Fruit fly (Drosophila melanogaster) whole organism, embryonic: ENCODE measurements around the gene TwdlC.
A peak's percentile ranks its signal among the peaks of the same experiment; 100 is the strongest.

Experiments
- B-H1 ChIP-seq: fragments of 200-800 bp; sonication (Bioruptor generic); IDR thresholded peaks from 3 replicates; pipeline ENCODE4 v1.3.6; 2022; ENCODE audit warnings: missing biosample characterization, missing genetic modification characterization
- Bgb ChIP-seq: fragments of 200-800 bp; sonication (Bioruptor generic); IDR thresholded peaks from 2 replicates; pipeline ENCODE4 v1.3.6; 2022; ENCODE audit warnings: missing biosample characterization, missing genetic modification characterization; ENCODE audit not compliant: partially characterized antibody
- Bteb2 ChIP-seq: fragments of 200-800 bp; sonication (Bioruptor generic); optimal IDR thresholded peaks from 2 replicates; lab custom pipeline; 2016; ENCODE audit warnings: missing biosample characterization, missing genetic modification characterization
- CG10321 ChIP-seq: fragments of 200-800 bp; sonication (Bioruptor generic); IDR thresholded peaks from 2 replicates; pipeline ENCODE4 v1.3.6; 2022; ENCODE audit warnings: missing biosample characterization, missing genetic modification characterization
- CG10462 ChIP-seq: fragments of 200-800 bp; sonication (Bioruptor generic); optimal IDR thresholded peaks from 2 replicates; lab custom pipeline; 2016; ENCODE audit warnings: missing biosample characterization, missing genetic modification characterization
- CG12391 ChIP-seq: fragments of 200-800 bp; sonication (Bioruptor generic); optimal IDR thresholded peaks from 3 replicates; lab custom pipeline; 2018; ENCODE audit warnings: missing biosample characterization, mild to moderate bottlenecking, missing genetic modification characterization, moderate library complexity
- CG13624 ChIP-seq: fragments of 200-800 bp; sonication (Bioruptor generic); optimal IDR thresholded peaks from 2 replicates; lab custom pipeline; 2016; ENCODE audit warnings: missing biosample characterization, missing genetic modification characterization
- CG14441 ChIP-seq: fragments of 200-800 bp; sonication (Bioruptor generic); IDR thresholded peaks from 2 replicates; pipeline ENCODE4 v1.3.6; 2022; ENCODE audit warnings: missing biosample characterization, missing genetic modification characterization
- CG14667 ChIP-seq: fragments of 200-800 bp; sonication (Bioruptor generic); IDR thresholded peaks from 2 replicates; pipeline ENCODE4 v1.3.6; 2022; ENCODE audit warnings: missing biosample characterization, missing genetic modification characterization
- CG17802 ChIP-seq: fragments of 200-800 bp; sonication (Bioruptor generic); optimal IDR thresholded peaks from 2 replicates; lab custom pipeline; 2018; ENCODE audit warnings: missing biosample characterization, mild to moderate bottlenecking, missing genetic modification characterization, moderate library complexity
- CG4617 ChIP-seq: fragments of 200-800 bp; sonication (Bioruptor generic); optimal IDR thresholded peaks from 3 replicates; lab custom pipeline; 2016; ENCODE audit warnings: missing biosample characterization, missing genetic modification characterization, borderline replicate concordance
- CG6175 ChIP-seq: fragments of 200-800 bp; sonication (Bioruptor generic); IDR thresholded peaks from 3 replicates; pipeline ENCODE4 v1.3.6; 2022; ENCODE audit warnings: missing biosample characterization, missing genetic modification characterization
- CG6254 ChIP-seq: fragments of 200-800 bp; sonication (Bioruptor generic); optimal IDR thresholded peaks from 3 replicates; lab custom pipeline; 2017; ENCODE audit warnings: mild to moderate bottlenecking, missing biosample characterization, missing genetic modification reagents, missing genetic modification characterization
- CG6689 ChIP-seq: fragments of 200-800 bp; sonication (Bioruptor generic); IDR thresholded peaks from 2 replicates; pipeline ENCODE4 v1.3.6; 2022; ENCODE audit warnings: missing biosample characterization, missing genetic modification characterization
- CG7839 ChIP-seq: fragments of 200-800 bp; sonication (Bioruptor generic); optimal IDR thresholded peaks from 3 replicates; lab custom pipeline; 2018; ENCODE audit warnings: missing biosample characterization, mild to moderate bottlenecking, missing genetic modification characterization, moderate library complexity
- CG8089 ChIP-seq: fragments of 200-800 bp; sonication (Bioruptor generic); optimal IDR thresholded peaks from 3 replicates; lab custom pipeline; 2016; ENCODE audit warnings: missing biosample characterization, missing genetic modification characterization
- CG9817 ChIP-seq: fragments of 200-800 bp; sonication (Bioruptor generic); optimal IDR thresholded peaks from 2 replicates; lab custom pipeline; 2018; ENCODE audit warnings: missing biosample characterization, mild to moderate bottlenecking, missing genetic modification characterization, moderate library complexity
- CkIIα-i1 ChIP-seq: fragments of 200-800 bp; sonication (Bioruptor generic); IDR thresholded peaks from 2 replicates; pipeline ENCODE4 v1.3.6; 2022; ENCODE audit warnings: missing biosample characterization, missing genetic modification characterization
- Dip3 ChIP-seq: fragments of 200-800 bp; sonication (Bioruptor generic); optimal IDR thresholded peaks from 3 replicates; lab custom pipeline; 2016; ENCODE audit warnings: missing biosample characterization, missing genetic modification characterization
- Gsc ChIP-seq: fragments of 200-800 bp; sonication (Bioruptor generic); IDR thresholded peaks from 2 replicates; pipeline ENCODE4 v1.3.6; 2022; ENCODE audit warnings: missing biosample characterization, missing genetic modification characterization
- H2.0 ChIP-seq: fragments of 200-800 bp; sonication (Bioruptor generic); IDR thresholded peaks from 2 replicates; pipeline ENCODE4 v1.3.6; 2022; ENCODE audit warnings: missing biosample characterization, missing genetic modification characterization
- Hr3 ChIP-seq: fragments of 200-800 bp; sonication (Bioruptor generic); optimal IDR thresholded peaks from 3 replicates; lab custom pipeline; 2016; ENCODE audit warnings: missing biosample characterization, missing genetic modification characterization
- MESR4 ChIP-seq: fragments of 200-800 bp; sonication (Bioruptor generic); optimal IDR thresholded peaks from 2 replicates; lab custom pipeline; 2018; ENCODE audit warnings: missing biosample characterization, mild to moderate bottlenecking, missing genetic modification characterization, moderate library complexity
- Max ChIP-seq: fragments of 200-800 bp; sonication (Bioruptor generic); optimal IDR thresholded peaks from 2 replicates; lab custom pipeline; 2016; ENCODE audit warnings: missing biosample characterization, mild to moderate bottlenecking, missing genetic modification characterization
- NC2β ChIP-seq: fragments of 200-800 bp; sonication (Bioruptor generic); optimal IDR thresholded peaks from 2 replicates; lab custom pipeline; 2016; ENCODE audit warnings: missing biosample characterization, missing genetic modification characterization
- Nf-YA ChIP-seq: fragments of 200-800 bp; sonication (Bioruptor generic); IDR thresholded peaks from 2 replicates; pipeline ENCODE4 v1.3.6; 2022; ENCODE audit warnings: missing biosample characterization, missing genetic modification characterization
- Optix ChIP-seq: fragments of 200-800 bp; sonication (Bioruptor generic); IDR thresholded peaks from 3 replicates; pipeline ENCODE4 v1.3.6; 2022; ENCODE audit warnings: missing biosample characterization, missing genetic modification characterization
- Scr ChIP-seq: fragments of 200-800 bp; sonication (Bioruptor generic); IDR thresholded peaks from 2 replicates; pipeline ENCODE4 v1.3.6; 2022; ENCODE audit warnings: missing biosample characterization, missing genetic modification characterization; ENCODE audit not compliant: partially characterized antibody
- Sox100B ChIP-seq: fragments of 200-800 bp; sonication (Bioruptor generic); optimal IDR thresholded peaks from 3 replicates; lab custom pipeline; 2018; ENCODE audit warnings: missing biosample characterization, mild to moderate bottlenecking, missing genetic modification characterization
- TFAM ChIP-seq: fragments of 200-800 bp; sonication (Bioruptor generic); optimal IDR thresholded peaks from 2 replicates; lab custom pipeline; 2017; ENCODE audit warnings: missing biosample characterization, missing genetic modification characterization, inconsistent platforms
- ab ChIP-seq: fragments of 200-800 bp; sonication (Bioruptor generic); optimal IDR thresholded peaks from 2 replicates; lab custom pipeline; 2016; ENCODE audit warnings: missing biosample characterization, missing genetic modification characterization
- bsh ChIP-seq, 2 experiments: fragments of 200-800 bp; sonication (Bioruptor generic); optimal IDR thresholded peaks; 2 replicates each; lab custom pipeline; 2017 to 2018; ENCODE audit warnings: mild to moderate bottlenecking in 2 of 2, missing biosample characterization in 2 of 2, missing genetic modification characterization in 2 of 2, moderate library complexity in 1 of 2
- btn ChIP-seq: fragments of 200-800 bp; sonication (Bioruptor generic); optimal IDR thresholded peaks from 2 replicates; lab custom pipeline; 2016; ENCODE audit warnings: missing biosample characterization, missing genetic modification characterization
- dan ChIP-seq: fragments of 200-800 bp; sonication (Bioruptor generic); IDR thresholded peaks from 2 replicates; pipeline ENCODE4 v1.3.6; 2022; ENCODE audit warnings: missing biosample characterization, missing genetic modification characterization
- dati ChIP-seq: fragments of 200-800 bp; sonication (Bioruptor generic); IDR thresholded peaks from 2 replicates; pipeline ENCODE4 v1.3.6; 2022; ENCODE audit warnings: missing biosample characterization, missing genetic modification characterization
- fru ChIP-seq: fragments of >200 bp; optimal IDR thresholded peaks from 2 replicates; lab custom pipeline; 2017
- gfzf ChIP-seq: fragments of 200-800 bp; sonication (Bioruptor generic); optimal IDR thresholded peaks from 2 replicates; lab custom pipeline; 2016; ENCODE audit warnings: missing biosample characterization, mild to moderate bottlenecking, missing genetic modification characterization, moderate library complexity
- grn ChIP-seq: fragments of 200-800 bp; sonication (Bioruptor generic); optimal IDR thresholded peaks from 3 replicates; lab custom pipeline; 2017; ENCODE audit warnings: missing biosample characterization, missing genetic modification characterization
- gro ChIP-seq: fragments of 200-800 bp; sonication (Bioruptor generic); optimal IDR thresholded peaks from 2 replicates; lab custom pipeline; 2016; ENCODE audit warnings: missing biosample characterization, missing genetic modification characterization
- inv ChIP-seq: fragments of 200-800 bp; sonication (Bioruptor generic); IDR thresholded peaks from 2 replicates; pipeline ENCODE4 v1.3.6; 2022; ENCODE audit warnings: missing biosample characterization, missing genetic modification characterization; ENCODE audit not compliant: partially characterized antibody
- jing ChIP-seq: fragments of 200-800 bp; sonication (Bioruptor generic); optimal IDR thresholded peaks from 2 replicates; lab custom pipeline; 2018; ENCODE audit warnings: missing biosample characterization, mild to moderate bottlenecking, missing genetic modification characterization
- lilli ChIP-seq: fragments of 200-800 bp; sonication (Bioruptor generic); optimal IDR thresholded peaks from 3 replicates; lab custom pipeline; 2016; ENCODE audit warnings: missing biosample characterization, missing genetic modification characterization
- lmd ChIP-seq: fragments of 200-800 bp; sonication (Bioruptor generic); IDR thresholded peaks from 2 replicates; pipeline ENCODE4 v1.3.6; 2022; ENCODE audit warnings: missing biosample characterization, missing genetic modification characterization
- p53 ChIP-seq: fragments of 200-800 bp; sonication (Bioruptor generic); optimal IDR thresholded peaks from 2 replicates; lab custom pipeline; 2016; ENCODE audit warnings: missing biosample characterization, missing genetic modification characterization
- pzg ChIP-seq: fragments of 200-800 bp; sonication (Bioruptor generic); optimal IDR thresholded peaks from 3 replicates; lab custom pipeline; 2018; ENCODE audit warnings: missing biosample characterization, mild to moderate bottlenecking, missing genetic modification characterization, moderate library complexity
- ranshi ChIP-seq: fragments of 200-800 bp; sonication (Bioruptor generic); IDR thresholded peaks from 2 replicates; pipeline ENCODE4 v1.3.6; 2022; ENCODE audit warnings: missing biosample characterization, missing genetic modification characterization
- rib ChIP-seq: fragments of 200-800 bp; sonication (Bioruptor generic); IDR thresholded peaks from 2 replicates; pipeline ENCODE4 v1.3.6; 2022; ENCODE audit warnings: missing biosample characterization, missing genetic modification characterization
- trem ChIP-seq: fragments of 200-800 bp; optimal IDR thresholded peaks from 3 replicates; lab custom pipeline; 2019; ENCODE audit warnings: missing biosample characterization, mild to moderate bottlenecking, missing genetic modification characterization, moderate library complexity
- twi ChIP-seq: fragments of 200-800 bp; optimal IDR thresholded peaks from 2 replicates; lab custom pipeline; 2019; ENCODE audit warnings: missing biosample characterization, mild to moderate bottlenecking, missing genetic modification characterization, moderate library complexity
- vfl ChIP-seq: fragments of 200-800 bp; sonication (Bioruptor generic); optimal IDR thresholded peaks from 2 replicates; lab custom pipeline; 2016; ENCODE audit warnings: missing biosample characterization, missing genetic modification characterization
- wek ChIP-seq: fragments of 200-800 bp; sonication (Bioruptor generic); optimal IDR thresholded peaks from 3 replicates; lab custom pipeline; 2018; ENCODE audit warnings: missing biosample characterization, mild to moderate bottlenecking, missing genetic modification characterization, moderate library complexity
- z ChIP-seq: fragments of 200-800 bp; sonication (Bioruptor generic); IDR thresholded peaks from 3 replicates; pipeline ENCODE4 v1.3.6; 2022; ENCODE audit warnings: missing biosample characterization, missing genetic modification characterization

The TwdlC gene

DNA sequence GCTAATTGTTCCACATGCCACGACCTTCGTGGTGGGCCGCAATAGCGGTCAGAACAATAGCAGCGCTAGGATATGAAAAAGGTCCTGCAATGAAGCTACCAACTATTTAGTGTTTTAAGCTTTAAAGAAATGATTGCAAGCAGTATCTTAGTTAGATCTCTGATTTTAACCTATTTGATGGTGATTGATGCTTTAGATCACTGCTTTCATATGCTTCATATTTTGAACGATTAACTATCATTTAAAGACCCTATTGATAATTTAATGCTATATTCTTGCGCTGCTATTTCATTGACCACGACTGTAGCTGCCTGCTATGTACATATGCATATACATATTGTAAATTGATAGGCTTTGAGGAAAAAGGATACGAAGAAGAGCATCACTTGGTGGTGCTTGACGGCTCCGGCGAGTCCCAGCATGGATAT is 30.9 kb upstream of the TwdlC start (continued):
- no peak for TF ChIP-seq Gsc (GFP tag; lab: Robert Waterston, UW)
- peak; percentile 74 for TF ChIP-seq Max (GFP tag; lab: Kevin White, UChicago)
- no peak for TF ChIP-seq Nf-YA (GFP tag; lab: Robert Waterston, UW)
- TF ChIP-seq Optix, result no peak
- peak; percentile 0 for TF ChIP-seq jing (GFP tag; lab: Kevin White, UChicago)
- peak; percentile 55 for TF ChIP-seq lilli (GFP tag; lab: Kevin White, UChicago)
- TF ChIP-seq ab (GFP tag; lab: Kevin White, UChicago), result no peak
- TF ChIP-seq CG8089 (GFP tag; lab: Kevin White, UChicago), result no peak
- no peak for TF ChIP-seq MESR4
- TF ChIP-seq btn (GFP tag; lab: Kevin White, UChicago), result peak; percentile 56
- TF ChIP-seq CG6254 (GFP tag; lab: Kevin White, UChicago), result peak; percentile 71
- peak; percentile 24 for TF ChIP-seq TFAM (GFP tag; lab: Kevin White, UChicago)
- no peak for TF ChIP-seq z (GFP tag; lab: Robert Waterston, UW)
- TF ChIP-seq CG6689 (GFP tag; lab: Robert Waterston, UW), result peak; percentile 78
- TF ChIP-seq lmd (GFP tag; lab: Robert Waterston, UW), result peak; percentile 72
- no peak for TF ChIP-seq Hr3 (GFP tag; lab: Kevin White, UChicago)
- no peak for TF ChIP-seq Scr
- peak; percentile 76 for TF ChIP-seq Sox100B (GFP tag; lab: Kevin White, UChicago)
- TF ChIP-seq CkIIα-i1 (GFP tag; lab: Robert Waterston, UW), result no peak
- peak; percentile 84 for TF ChIP-seq gro (GFP tag; lab: Kevin White, UChicago)
- no peak for TF ChIP-seq vfl (GFP tag; lab: Kevin White, UChicago)
- TF ChIP-seq H2.0, result no peak
- no peak for TF ChIP-seq NC2β (GFP tag; lab: Kevin White, UChicago)
- peak; percentile 41 for TF ChIP-seq Dip3 (GFP tag; lab: Kevin White, UChicago)
- no peak for TF ChIP-seq fru (lab: Kevin White, UChicago)
- no peak for TF ChIP-seq inv (GFP tag; lab: Robert Waterston, UW)
- TF ChIP-seq p53 (GFP tag; lab: Kevin White, UChicago), result peak; percentile 31
- TF ChIP-seq wek, result no peak
- TF ChIP-seq grn (GFP tag; lab: Kevin White, UChicago), result no peak
- TF ChIP-seq trem (tag; lab: Kevin White, UChicago), result peak; percentile 72
- TF ChIP-seq CG6175, result no peak
- peak; percentile 38 for TF ChIP-seq CG14441 (GFP tag; lab: Robert Waterston, UW)
- TF ChIP-seq CG14667 (GFP tag; lab: Robert Waterston, UW), result peak; percentile 40
- no peak for TF ChIP-seq dan (GFP tag; lab: Robert Waterston, UW)
- peak; percentile 46 to 48 for TF ChIP-seq bsh (GFP tag; optimal IDR thresholded peaks at IDR 0.05; lab: Kevin White, UChicago)
- peak; percentile 47 for TF ChIP-seq CG17802 (tag; lab: Kevin White, UChicago)
- peak; percentile 81 for TF ChIP-seq CG7839 (tag; lab: Kevin White, UChicago)
- peak; percentile 23; the same call in 1 of the 2 replicates for TF ChIP-seq ranshi (GFP tag; lab: Robert Waterston, UW)
- peak; percentile 32 for TF ChIP-seq CG12391 (tag; lab: Kevin White, UChicago)
- TF ChIP-seq gfzf (GFP tag; lab: Kevin White, UChicago), result no peak
- no peak for TF ChIP-seq CG10462 (GFP tag; lab: Kevin White, UChicago)
- no peak for TF ChIP-seq CG4617 (GFP tag; lab: Kevin White, UChicago)
- no peak; the same call in 1 of the 2 replicates for TF ChIP-seq dati (GFP tag; lab: Robert Waterston, UW)
- TF ChIP-seq B-H1, result no peak
- TF ChIP-seq CG13624 (GFP tag; lab: Kevin White, UChicago), result peak; percentile 87
- no peak for TF ChIP-seq rib (GFP tag; lab: Robert Waterston, UW)
- TF ChIP-seq pzg (GFP tag; lab: Kevin White, UChicago), result no peak
- TF ChIP-seq Bteb2 (GFP tag; lab: Kevin White, UChicago), result no peak
- TF ChIP-seq twi (tag; lab: Kevin White, UChicago), result peak; percentile 9
- no peak for TF ChIP-seq CG9817
- no peak for TF ChIP-seq CG10321 (GFP tag; lab: Robert Waterston, UW)
- TF ChIP-seq Bgb (GFP tag; lab: Robert Waterston, UW), result no peak
